Fruit fly (Drosophila melanogaster): Measurements from ENCODE around the gene CkIIalpha-i3.

CkIIalpha-i3 gene

DNA sequence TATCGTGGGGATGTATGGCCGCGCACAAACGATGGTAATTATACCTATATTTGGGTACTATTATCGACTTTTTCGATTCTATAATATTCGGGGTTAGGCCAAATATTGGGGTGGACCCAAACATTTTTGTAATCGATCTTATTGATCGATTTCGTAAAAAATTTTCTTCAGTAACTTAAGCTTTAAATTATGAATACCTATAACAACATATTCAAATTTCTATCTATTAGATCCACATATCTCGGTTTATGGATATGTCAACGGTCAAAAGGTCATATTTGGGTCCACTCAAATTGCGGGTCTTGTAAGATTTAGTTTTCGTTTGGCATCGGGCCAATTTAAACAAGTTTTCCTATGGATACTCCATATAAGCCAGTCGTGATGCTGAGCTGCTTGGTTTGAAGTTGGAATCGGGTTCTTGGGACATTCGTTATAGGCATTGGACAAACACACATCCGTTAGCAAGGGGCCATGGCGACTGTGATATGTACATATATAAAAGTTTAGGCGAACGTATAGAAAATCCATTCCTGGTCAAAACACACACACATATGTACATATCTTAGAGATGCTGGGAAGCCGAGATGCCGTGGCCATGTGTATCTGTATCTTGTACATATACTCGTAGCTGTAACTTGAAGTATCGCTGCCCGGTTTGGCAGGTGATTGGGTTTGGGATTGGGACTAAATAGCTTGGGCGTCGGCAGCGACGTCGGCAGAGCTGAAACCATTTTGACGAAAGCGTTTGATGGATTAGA lies 10.1 kb downstream of the CkIIalpha-i3 start (continued):
- no peak for TF ChIP-seq ss (GFP tag; optimal IDR thresholded peaks at IDR 0.05)
- no peak for TF ChIP-seq acj6 (GFP tag; optimal IDR thresholded peaks at IDR 0.05)
- TF ChIP-seq CG31627 (GFP tag; optimal IDR thresholded peaks at IDR 0.05) = no peak
- no peak for TF ChIP-seq CG8632 (GFP tag; optimal IDR thresholded peaks at IDR 0.05)
- TF ChIP-seq CG6276 (GFP tag; optimal IDR thresholded peaks at IDR 0.05) = peak; percentile 62
- TF ChIP-seq CG7368 (GFP tag; optimal IDR thresholded peaks at IDR 0.05) = no peak
- peak; percentile 16 for TF ChIP-seq Ets96B (tag; optimal IDR thresholded peaks at IDR 0.05)
- TF ChIP-seq CG11902 (GFP tag; optimal IDR thresholded peaks at IDR 0.05) = no peak
- no peak for TF ChIP-seq CG6792 (GFP tag; optimal IDR thresholded peaks at IDR 0.05)
- TF ChIP-seq eg (GFP tag; IDR thresholded peaks at IDR 0.05) = peak; percentile 71
- peak; percentile 24 for TF ChIP-seq CG10669 (GFP tag; optimal IDR thresholded peaks at IDR 0.05)
- TF ChIP-seq CG1621 (tag; optimal IDR thresholded peaks at IDR 0.05) = no peak
- peak; percentile 52 for TF ChIP-seq Eip78C (GFP tag)
- TF ChIP-seq Hr38 (GFP tag; optimal IDR thresholded peaks at IDR 0.05) = no peak
- peak; percentile 3 for TF ChIP-seq CG16779 (tag; optimal IDR thresholded peaks at IDR 0.05)
- no peak for TF ChIP-seq Lpt (GFP tag; optimal IDR thresholded peaks at IDR 0.05)
- TF ChIP-seq CG11294 (GFP tag; IDR thresholded peaks at IDR 0.05) = no peak
- no peak for TF ChIP-seq CG10631 (GFP tag; optimal IDR thresholded peaks at IDR 0.05)
- TF ChIP-seq Sox15 (GFP tag; optimal IDR thresholded peaks at IDR 0.05) = no peak
- no peak for TF ChIP-seq Eip75B (GFP tag; optimal IDR thresholded peaks at IDR 0.05)
- no peak for TF ChIP-seq Eip93F (GFP tag; optimal IDR thresholded peaks at IDR 0.05)
- TF ChIP-seq fkh (GFP tag; optimal IDR thresholded peaks at IDR 0.05) = no peak
- no peak for TF ChIP-seq salr (GFP tag; optimal IDR thresholded peaks at IDR 0.05)
- no peak for TF ChIP-seq net (GFP tag; optimal IDR thresholded peaks at IDR 0.05)
- TF ChIP-seq Gug (GFP tag; IDR thresholded peaks at IDR 0.05) = no peak
- TF ChIP-seq CG3032 (tag; optimal IDR thresholded peaks at IDR 0.05) = peak; percentile 20
- peak; percentile 10 for TF ChIP-seq vri (GFP tag; optimal IDR thresholded peaks at IDR 0.05)
- no peak for TF ChIP-seq Sox14 (GFP tag; optimal IDR thresholded peaks at IDR 0.05)
- TF ChIP-seq esn (GFP tag; optimal IDR thresholded peaks at IDR 0.05) = peak; percentile 44
- TF ChIP-seq CG9139 (GFP tag; optimal IDR thresholded peaks at IDR 0.05) = no peak
- peak; percentile 36 for TF ChIP-seq CG6808 (GFP tag; optimal IDR thresholded peaks at IDR 0.05)
- no peak for TF ChIP-seq CG8319 (GFP tag; optimal IDR thresholded peaks at IDR 0.05)
- TF ChIP-seq pdm3 (GFP tag; optimal IDR thresholded peaks at IDR 0.05) = peak; percentile 34
- TF ChIP-seq Sox102F (GFP tag; optimal IDR thresholded peaks at IDR 0.05) = peak; percentile 43
- TF ChIP-seq CG4318 (GFP tag; optimal IDR thresholded peaks at IDR 0.05) = no peak
- no peak for TF ChIP-seq lz (GFP tag; optimal IDR thresholded peaks at IDR 0.05)
- peak; percentile 39 for TF ChIP-seq CG32006 (GFP tag; optimal IDR thresholded peaks at IDR 0.05)
- TF ChIP-seq Ets21C (GFP tag; optimal IDR thresholded peaks at IDR 0.05) = no peak
- peak; percentile 27 for TF ChIP-seq achi (GFP tag; optimal IDR thresholded peaks at IDR 0.05)
- TF ChIP-seq spab (GFP tag; optimal IDR thresholded peaks at IDR 0.05) = no peak
- TF ChIP-seq CG6854 (GFP tag; optimal IDR thresholded peaks at IDR 0.05) = no peak

All from whole organism, prepupa.